Fruit fly (Drosophila melanogaster) ovary, adult (tissue): ENCODE results near the gene CG9426.
A peak's percentile ranks its signal among the peaks of the same experiment; 100 is the strongest.

Experiments used
- CG17801 ChIP-seq: fragments of 200-800 bp; optimal IDR thresholded peaks from 2 replicates; lab custom pipeline; 2019; ENCODE audit warnings: missing biosample characterization, mild to moderate bottlenecking, missing genetic modification characterization, moderate library complexity; ENCODE audit not compliant: partially characterized antibody

Gene CG9426

dm6 chr2L:13203437-13204137, 16.1 kb downstream of the CG9426 start, which contains the start of gene Pect:
Gene Pect (plus strand): TSS chr2L:13203762.
- peak; percentile 21 for TF ChIP-seq CG17801 (GFP tag; lab: Kevin White, UChicago)

dm6 chr2L:13202960-13203436, 16.7 kb downstream of the CG9426 start, which contains the start of gene CG16972:
Gene CG16972 (minus strand): TSS chr2L:13203295.
- TF ChIP-seq CG17801 (GFP tag; lab: Kevin White, UChicago), result peak; percentile 12

dm6 chr2L:13195822-13196221, 23.9 kb downstream of the CG9426 start:
- TF ChIP-seq CG17801 (GFP tag; lab: Kevin White, UChicago), result no peak

- TF ChIP-seq CG17801 (GFP tag; lab: Kevin White, UChicago), result peak; percentile 78
Observed at dm6 chr2L:13191894-13192293, 27.8 kb downstream of the CG9426 start, which contains the start of the genes CG16974 and Edem2. Gene CG16974 (minus strand): TSS chr2L:13191979. Gene Edem2 (plus strand): TSS chr2L:13192201.

- TF ChIP-seq CG17801 (GFP tag; lab: Kevin White, UChicago), result no peak
Observed at dm6 chr2L:13191052-13191678, 28.6 kb downstream of the CG9426 start.

- peak; percentile 23 for TF ChIP-seq CG17801 (GFP tag; lab: Kevin White, UChicago)
Observed at dm6 chr2L:13190534-13190933, 29.2 kb downstream of the CG9426 start.

- no peak for TF ChIP-seq CG17801 (GFP tag; lab: Kevin White, UChicago)
Observed at dm6 chr2L:13183150-13183549, 36.6 kb downstream of the CG9426 start, which contains the start of gene Rsph1. Gene Rsph1 (plus strand): TSS chr2L:13183450.

- TF ChIP-seq CG17801 (GFP tag; lab: Kevin White, UChicago), result no peak
Observed at dm6 chr2L:13182415-13182814, 37.3 kb downstream of the CG9426 start, which contains the start of gene Mgat3. Gene Mgat3 (minus strand): TSS chr2L:13182596.

dm6 chr2L:13179095-13179494, 40.6 kb downstream of the CG9426 start, which contains the start of gene Alg7:
Gene Alg7 (plus strand): TSS chr2L:13179247.
- TF ChIP-seq CG17801 (GFP tag; lab: Kevin White, UChicago), result peak; percentile 21

- peak; percentile 62 for TF ChIP-seq CG17801 (GFP tag; lab: Kevin White, UChicago)
Observed at dm6 chr2L:13176701-13177249, 42.9 kb downstream of the CG9426 start, which contains the start of the genes Sfmbt and CG5439. Gene Sfmbt (minus strand): TSS chr2L:13176785. Gene CG5439 (plus strand): TSS chr2L:13177150.

dm6 chr2L:13176123-13176522, 43.6 kb downstream of the CG9426 start, which contains the start of gene CG43925:
Gene CG43925 (plus strand): TSS chr2L:13176423.
- no peak for TF ChIP-seq CG17801 (GFP tag; lab: Kevin White, UChicago)
